Worm (Caenorhabditis elegans) whole organism, young adult: ENCODE data around the gene Y42A5A.5.

Experiments used
- B0336.3 ChIP-seq: fragments of 200-800 bp; sonication (Bioruptor generic); IDR thresholded peaks from 2 replicates; pipeline ENCODE4 v1.3.6; 2022; ENCODE audit warnings: missing genetic modification characterization, missing compliant biosample characterization
- D2030.7 ChIP-seq: fragments of 200-800 bp; sonication (Bioruptor generic); IDR thresholded peaks from 2 replicates; pipeline ENCODE4 v1.3.6; 2022; ENCODE audit warnings: missing genetic modification reagents, missing genetic modification characterization, missing compliant biosample characterization
- F23B12.7 ChIP-seq: sonication (generic microtip); optimal IDR thresholded peaks from 2 replicates; lab custom pipeline; 2017; ENCODE audit warnings: missing genetic modification characterization, mild to moderate bottlenecking, missing compliant biosample characterization, antibody characterized with exemption, moderate library complexity; ENCODE audit not compliant: insufficient read depth
- F33H1.4 ChIP-seq: fragments of 200-800 bp; sonication (Bioruptor generic); IDR thresholded peaks from 2 replicates; pipeline ENCODE4 v1.3.6; 2022; ENCODE audit warnings: missing genetic modification reagents, missing genetic modification characterization, missing compliant biosample characterization
- T26A5.8 ChIP-seq: sonication (generic microtip); optimal IDR thresholded peaks from 2 replicates; lab custom pipeline; 2016; ENCODE audit warnings: missing genetic modification characterization, missing compliant biosample characterization
- Y53F4B.3 ChIP-seq: fragments of 200-800 bp; sonication (Bioruptor generic); IDR thresholded peaks from 2 replicates; pipeline ENCODE4 v1.3.6; 2022; ENCODE audit warnings: missing genetic modification reagents, missing genetic modification characterization, missing compliant biosample characterization
- Y53G8AR.9 ChIP-seq: fragments of 200-800 bp; sonication (Bioruptor generic); conservative IDR thresholded peaks from 2 replicates; pipeline ENCODE4 v1.3.6; 2022; ENCODE audit warnings: missing genetic modification reagents, missing genetic modification characterization, missing compliant biosample characterization
- Y79H2A.3 ChIP-seq: fragments of 200-800 bp; sonication (Bioruptor generic); conservative IDR thresholded peaks from 2 replicates; pipeline ENCODE4 v1.3.6; 2022; ENCODE audit warnings: missing genetic modification reagents, missing genetic modification characterization, missing compliant biosample characterization
- Y95B8A.8 ChIP-seq: fragments of 200-800 bp; sonication (Bioruptor generic); IDR thresholded peaks from 2 replicates; pipeline ENCODE4 v1.3.6; 2022; ENCODE audit warnings: missing genetic modification reagents, missing genetic modification characterization, missing compliant biosample characterization
- attf-3 ChIP-seq: fragments of 200-800 bp; sonication (Bioruptor generic); conservative IDR thresholded peaks from 2 replicates; pipeline ENCODE4 v1.3.6; 2022; ENCODE audit warnings: missing genetic modification reagents, missing genetic modification characterization, missing compliant biosample characterization
- attf-6 ChIP-seq: fragments of 200-800 bp; sonication (Bioruptor generic); IDR thresholded peaks from 2 replicates; pipeline ENCODE4 v1.3.6; 2022; ENCODE audit warnings: missing genetic modification reagents, missing genetic modification characterization, missing compliant biosample characterization
- bed-2 ChIP-seq: fragments of 200-800 bp; sonication (Bioruptor generic); IDR thresholded peaks from 2 replicates; pipeline ENCODE4 v1.3.6; 2022; ENCODE audit warnings: missing genetic modification reagents, missing genetic modification characterization, missing compliant biosample characterization
- cebp-1 ChIP-seq, 2 experiments: fragments of 200-800 bp in 1 of 2; sonication (Bioruptor generic) in 1 of 2; sonication (generic microtip) in 1 of 2; IDR thresholded peaks in 1 of 2; optimal IDR thresholded peaks in 1 of 2; 2 replicates each; pipeline versions ENCODE4 v1.3.6 to Lab custom; 2017 to 2022; ENCODE audit warnings: missing compliant biosample characterization in 2 of 2, missing genetic modification characterization in 2 of 2, mild to moderate bottlenecking in 1 of 2, missing genetic modification reagents in 1 of 2, moderate library complexity in 1 of 2
- ceh-100 ChIP-seq: fragments of 200-800 bp; sonication (Bioruptor generic); IDR thresholded peaks from 2 replicates; pipeline ENCODE4 v1.3.6; 2022; ENCODE audit warnings: missing genetic modification reagents, missing genetic modification characterization, missing compliant biosample characterization
- ceh-27 ChIP-seq: fragments of 200-800 bp; sonication (Bioruptor generic); optimal IDR thresholded peaks from 2 replicates; lab custom pipeline; 2018; ENCODE audit warnings: mild to moderate bottlenecking, missing genetic modification characterization, moderate library complexity, missing compliant biosample characterization
- die-1 ChIP-seq: sonication (generic microtip); optimal IDR thresholded peaks from 2 replicates; lab custom pipeline; 2016; ENCODE audit warnings: missing genotype, mild to moderate bottlenecking, missing genetic modification characterization, missing compliant biosample characterization
- dpff-1 ChIP-seq: sonication (generic microtip); optimal IDR thresholded peaks from 2 replicates; lab custom pipeline; 2017; ENCODE audit warnings: mild to moderate bottlenecking, missing genetic modification characterization, missing compliant biosample characterization
- egl-44 ChIP-seq: fragments of 200-800 bp; sonication (Bioruptor generic); IDR thresholded peaks from 2 replicates; pipeline ENCODE4 v1.3.6; 2022; ENCODE audit warnings: missing genetic modification reagents, missing genetic modification characterization, missing compliant biosample characterization
- hlh-26 ChIP-seq: fragments of 200-800 bp; sonication (Bioruptor generic); conservative IDR thresholded peaks from 2 replicates; pipeline ENCODE4 v1.3.6; 2022; ENCODE audit warnings: missing genetic modification reagents, missing genetic modification characterization, missing compliant biosample characterization
- hmg-20 ChIP-seq: fragments of 200-800 bp; sonication (Bioruptor generic); IDR thresholded peaks from 2 replicates; pipeline ENCODE4 v1.3.6; 2022; ENCODE audit warnings: missing genetic modification reagents, missing genetic modification characterization, missing compliant biosample characterization
- hrde-1 ChIP-seq: sonication (generic microtip); optimal IDR thresholded peaks from 2 replicates; lab custom pipeline; 2016; ENCODE audit warnings: missing genetic modification characterization, mild to moderate bottlenecking, missing compliant biosample characterization, moderate library complexity, missing genotype, missing genetic modification reagents, borderline replicate concordance
- hsf-1 ChIP-seq: fragments of 200-800 bp; sonication (Bioruptor generic); IDR thresholded peaks from 2 replicates; pipeline ENCODE4 v1.3.6; 2022; ENCODE audit warnings: missing genetic modification reagents, missing genetic modification characterization, missing compliant biosample characterization
- let-526 ChIP-seq: fragments of 200-800 bp; sonication (Bioruptor generic); IDR thresholded peaks from 2 replicates; pipeline ENCODE4 v1.3.6; 2022; ENCODE audit warnings: missing genetic modification reagents, missing genetic modification characterization, missing compliant biosample characterization
- let-607 ChIP-seq, 2 experiments: fragments of 200-800 bp in 1 of 2; sonication (Bioruptor generic) in 1 of 2; sonication (generic microtip) in 1 of 2; optimal IDR thresholded peaks; 2 replicates each; lab custom pipeline; 2016 to 2018; ENCODE audit warnings: mild to moderate bottlenecking in 2 of 2, missing compliant biosample characterization in 2 of 2, missing genetic modification characterization in 2 of 2, moderate library complexity in 2 of 2, missing genotype in 1 of 2
- lin-40 ChIP-seq: sonication (generic microtip); optimal IDR thresholded peaks from 2 replicates; lab custom pipeline; 2016; ENCODE audit warnings: missing genetic modification characterization, mild to moderate bottlenecking, missing compliant biosample characterization, missing genotype, missing genetic modification reagents
- madf-3 ChIP-seq: fragments of 200-800 bp; sonication (Bioruptor generic); IDR thresholded peaks from 2 replicates; pipeline ENCODE4 v1.3.6; 2022; ENCODE audit warnings: missing genetic modification reagents, missing genetic modification characterization, missing compliant biosample characterization
- madf-6 ChIP-seq: fragments of 200-800 bp; sonication (Bioruptor generic); IDR thresholded peaks from 2 replicates; pipeline ENCODE4 v1.3.6; 2022; ENCODE audit warnings: missing genetic modification reagents, missing genetic modification characterization, missing compliant biosample characterization
- nfya-1 ChIP-seq: sonication (generic microtip); optimal IDR thresholded peaks from 2 replicates; lab custom pipeline; 2017; ENCODE audit warnings: antibody characterized with exemption, missing compliant biosample characterization, missing genetic modification characterization, borderline replicate concordance; ENCODE audit not compliant: insufficient read depth
- nfyb-1 ChIP-seq: fragments of 200-800 bp; sonication (Bioruptor generic); IDR thresholded peaks from 2 replicates; pipeline ENCODE4 v1.3.6; 2022; ENCODE audit warnings: missing genetic modification reagents, missing genetic modification characterization, missing compliant biosample characterization
- nhr-90 ChIP-seq: sonication (generic microtip); optimal IDR thresholded peaks from 2 replicates; lab custom pipeline; 2016; ENCODE audit warnings: missing genotype, mild to moderate bottlenecking, missing genetic modification characterization, missing compliant biosample characterization
- pbrm-1 ChIP-seq: fragments of 200-800 bp; sonication (Bioruptor generic); IDR thresholded peaks from 2 replicates; pipeline ENCODE4 v1.3.6; 2022; ENCODE audit warnings: missing genetic modification reagents, missing genetic modification characterization, missing compliant biosample characterization
- rec-8 ChIP-seq, 2 experiments: sonication (generic microtip); optimal IDR thresholded peaks; 2 replicates each; lab custom pipeline; 2016; ENCODE audit warnings: mild to moderate bottlenecking in 2 of 2, missing genetic modification characterization in 2 of 2, missing genetic modification reagents in 2 of 2, missing genotype in 2 of 2, missing biosample characterization in 1 of 2, missing compliant biosample characterization in 1 of 2, moderate library complexity in 1 of 2
- repo-1 ChIP-seq: sonication (generic microtip); optimal IDR thresholded peaks from 2 replicates; lab custom pipeline; 2017; ENCODE audit warnings: mild to moderate bottlenecking, missing genetic modification characterization, missing compliant biosample characterization
- snpc-1.1 ChIP-seq: sonication (generic microtip); optimal IDR thresholded peaks from 2 replicates; lab custom pipeline; 2017; ENCODE audit warnings: missing genetic modification characterization, mild to moderate bottlenecking, missing compliant biosample characterization, antibody characterized with exemption, moderate library complexity, missing genotype, missing genetic modification reagents; ENCODE audit not compliant: insufficient read depth
- snpc-4 ChIP-seq, 5 experiments: fragments of 150-350 bp in 1 of 5; sonication (generic microtip) in 4 of 5; optimal IDR thresholded peaks; 2 replicates each; lab custom pipeline; 2014 to 2018; ENCODE audit warnings: missing genetic modification characterization in 5 of 5, missing biosample characterization in 3 of 5, antibody characterized with exemption in 2 of 5, mild to moderate bottlenecking in 2 of 5, missing compliant biosample characterization in 2 of 5, missing genotype in 2 of 5, moderate library complexity in 2 of 5, missing genetic modification reagents in 1 of 5
- somi-1 ChIP-seq: fragments of 200-800 bp; sonication (Bioruptor generic); optimal IDR thresholded peaks from 2 replicates; lab custom pipeline; 2018; ENCODE audit warnings: mild to moderate bottlenecking, missing genetic modification characterization, missing compliant biosample characterization
- unc-62 ChIP-seq: fragments of 150-350 bp; optimal IDR thresholded peaks from 2 replicates; lab custom pipeline; 2014; ENCODE audit warnings: missing biosample characterization, missing genetic modification reagents, missing genetic modification characterization
- ztf-26 ChIP-seq: sonication (generic microtip); optimal IDR thresholded peaks from 2 replicates; lab custom pipeline; 2017; ENCODE audit warnings: missing genetic modification characterization, missing compliant biosample characterization
- ztf-6 ChIP-seq: fragments of 200-800 bp; sonication (Bioruptor generic); IDR thresholded peaks from 2 replicates; pipeline ENCODE4 v1.3.6; 2022; ENCODE audit warnings: missing genetic modification reagents, missing genetic modification characterization, missing compliant biosample characterization

Y42A5A.5 gene

ce11 chrV:11118179-11118725, 8.7 kb upstream of the Y42A5A.5 start:
- TF ChIP-seq T26A5.8 (tag; lab: Kevin White, UChicago) (no peak), dpff-1 (tag; lab: Kevin White, UChicago) (no peak), ceh-27 (GFP tag; lab: Kevin White, UChicago) (no peak), hrde-1 (peak; percentile 41), rec-8 (tag; optimal IDR thresholded peaks at IDR 0.05; lab: Kevin White, UChicago) (no peak), attf-6 (GFP tag; lab: Robert Waterston, UW) (no peak), Y95B8A.8 (GFP tag; lab: Robert Waterston, UW) (no peak), F33H1.4 (GFP tag; lab: Robert Waterston, UW) (no peak), attf-3 (GFP tag; lab: Robert Waterston, UW) (no peak), bed-2 (no peak), hmg-20 (no peak), B0336.3 (GFP tag; lab: Robert Waterston, UW) (peak; percentile 41; the same call in 1 of the 2 replicates), let-526 (GFP tag; lab: Robert Waterston, UW) (peak; percentile 51; the same call in 1 of the 2 replicates), pbrm-1 (GFP tag; lab: Robert Waterston, UW) (peak; percentile 30; the same call in 1 of the 2 replicates), hlh-26 (no peak), ceh-100 (GFP tag; lab: Robert Waterston, UW) (no peak), Y53F4B.3 (GFP tag; lab: Robert Waterston, UW) (no peak), Y53G8AR.9 (GFP tag; lab: Robert Waterston, UW) (peak; percentile 38; the same call in 1 of the 2 replicates), somi-1 (GFP tag; lab: Kevin White, UChicago) (peak; percentile 53), nfya-1 (tag; lab: Kevin White, UChicago) (no peak), hsf-1 (GFP tag; lab: Robert Waterston, UW) (0 out of 2 replicates have a peak, but pooled peaks have one; percentile 11), D2030.7 (GFP tag; lab: Robert Waterston, UW) (no peak), madf-3 (GFP tag; lab: Robert Waterston, UW) (0 out of 2 replicates have a peak, but pooled peaks have one; percentile 39), let-607 (tag; optimal IDR thresholded peaks at IDR 0.05; lab: Kevin White, UChicago) (peak in 1 of 2 experiments; percentile 28), die-1 (tag; lab: Kevin White, UChicago) (no peak), repo-1 (tag; lab: Kevin White, UChicago) (peak; percentile 20), nhr-90 (no peak), nfyb-1 (GFP tag; lab: Robert Waterston, UW) (0 out of 2 replicates have a peak, but pooled peaks have one; percentile 13), egl-44 (GFP tag; lab: Robert Waterston, UW) (no peak), snpc-1.1 (no peak), lin-40 (tag; lab: Kevin White, UChicago) (peak; percentile 20), cebp-1 (GFP tag; IDR thresholded peaks at IDR 0.05; lab: Robert Waterston, UW) (no peak), cebp-1 (tag; optimal IDR thresholded peaks at IDR 0.05; lab: Kevin White, UChicago) (peak; percentile 43), F23B12.7 (tag; lab: Kevin White, UChicago) (no peak), ztf-6 (GFP tag; lab: Robert Waterston, UW) (no peak), unc-62 (GFP tag; lab: Kevin White, UChicago) (no peak), madf-6 (GFP tag; lab: Robert Waterston, UW) (no peak), snpc-4 (GFP tag; optimal IDR thresholded peaks at IDR 0.05; lab: Kevin White, UChicago) (no peak), snpc-4 (tag; optimal IDR thresholded peaks at IDR 0.05; lab: Kevin White, UChicago) (no peak), Y79H2A.3 (GFP tag; lab: Robert Waterston, UW) (no peak; the same call in 1 of the 2 replicates), ztf-26 (peak; percentile 3)
